Worm (Caenorhabditis elegans) whole organism, L2 larva: ENCODE results near the gene acr-3.
A peak's percentile ranks its signal among the peaks of the same experiment; 100 is the strongest.

Experiments
- C34F6.9 ChIP-seq: fragments of 150-350 bp; optimal IDR thresholded peaks from 2 replicates; lab custom pipeline; 2014; ENCODE audit warnings: missing biosample characterization, missing genetic modification characterization
- F13H6.1 ChIP-seq: sonication (generic microtip); optimal IDR thresholded peaks from 2 replicates; lab custom pipeline; 2016; ENCODE audit warnings: missing genetic modification characterization, missing compliant biosample characterization
- R02D3.7 ChIP-seq: fragments of 150-350 bp; optimal IDR thresholded peaks from 2 replicates; lab custom pipeline; 2014; ENCODE audit warnings: missing biosample characterization, missing genetic modification characterization
- Y55F3AM.14 ChIP-seq: fragments of 200-800 bp; sonication (Bioruptor generic); optimal IDR thresholded peaks from 2 replicates; lab custom pipeline; 2018; ENCODE audit warnings: mild to moderate bottlenecking, missing genetic modification characterization, missing compliant biosample characterization
- ZK546.5 ChIP-seq: sonication (generic microtip); optimal IDR thresholded peaks from 2 replicates; lab custom pipeline; 2017; ENCODE audit warnings: missing biosample characterization, missing genetic modification characterization
- alr-1 ChIP-seq: fragments of 150-350 bp; optimal IDR thresholded peaks from 2 replicates; lab custom pipeline; 2014; ENCODE audit warnings: missing biosample characterization, missing genetic modification characterization
- aly-2 ChIP-seq: fragments of 150-350 bp; optimal IDR thresholded peaks from 2 replicates; lab custom pipeline; 2014; ENCODE audit warnings: missing biosample characterization, missing genetic modification characterization
- ama-1 ChIP-seq: fragments of 150-350 bp; optimal IDR thresholded peaks from 2 replicates; lab custom pipeline; 2018; ENCODE audit warnings: inconsistent platforms
- blmp-1 ChIP-seq: sonication (generic microtip); optimal IDR thresholded peaks from 2 replicates; lab custom pipeline; 2017; ENCODE audit warnings: missing genetic modification characterization, mild to moderate bottlenecking, missing compliant biosample characterization, antibody characterized with exemption, moderate library complexity; ENCODE audit not compliant: insufficient read depth
- ceh-16 ChIP-seq: fragments of 150-350 bp; optimal IDR thresholded peaks from 2 replicates; lab custom pipeline; 2014; ENCODE audit warnings: missing biosample characterization, missing genetic modification characterization
- ceh-82 ChIP-seq: fragments of 150-350 bp; optimal IDR thresholded peaks from 2 replicates; lab custom pipeline; 2014; ENCODE audit warnings: missing biosample characterization, missing genetic modification characterization
- crh-2 ChIP-seq: sonication (generic microtip); optimal IDR thresholded peaks from 2 replicates; lab custom pipeline; 2017; ENCODE audit warnings: missing biosample characterization, missing genetic modification characterization
- dmd-4 ChIP-seq: sonication (generic microtip); optimal IDR thresholded peaks from 2 replicates; lab custom pipeline; 2017; ENCODE audit warnings: missing biosample characterization, missing genetic modification characterization
- egl-27 ChIP-seq: sonication (generic microtip); optimal IDR thresholded peaks from 3 replicates; lab custom pipeline; 2017; ENCODE audit warnings: missing biosample characterization, missing genetic modification reagents, missing genetic modification characterization
- elt-1 ChIP-seq: fragments of 150-350 bp; optimal IDR thresholded peaks from 2 replicates; lab custom pipeline; 2014; ENCODE audit warnings: missing biosample characterization, missing genetic modification characterization
- elt-3 ChIP-seq: sonication (generic microtip); optimal IDR thresholded peaks from 2 replicates; lab custom pipeline; 2017; ENCODE audit warnings: missing biosample characterization, missing genetic modification characterization
- fos-1 ChIP-seq: fragments of 150-350 bp; optimal IDR thresholded peaks from 2 replicates; lab custom pipeline; 2014; ENCODE audit warnings: missing biosample characterization, missing genetic modification characterization
- gmeb-1 ChIP-seq: fragments of 150-350 bp; optimal IDR thresholded peaks from 2 replicates; lab custom pipeline; 2014; ENCODE audit warnings: missing biosample characterization, missing genetic modification characterization
- lin-11 ChIP-seq: fragments of 150-350 bp; sonication (generic microtip); optimal IDR thresholded peaks from 2 replicates; lab custom pipeline; 2014; ENCODE audit warnings: missing biosample characterization, missing genetic modification characterization, inconsistent platforms, mixed read lengths
- lin-13 ChIP-seq: fragments of 150-350 bp; optimal IDR thresholded peaks from 2 replicates; lab custom pipeline; 2014; ENCODE audit warnings: missing biosample characterization, missing genetic modification reagents, missing genetic modification characterization
- lin-39 ChIP-seq: fragments of 150-350 bp; optimal IDR thresholded peaks from 2 replicates; lab custom pipeline; 2014; ENCODE audit warnings: missing biosample characterization, missing genetic modification reagents, missing genetic modification characterization
- lsy-2 ChIP-seq, 2 experiments: fragments of 150-350 bp in 1 of 2; sonication (generic microtip) in 1 of 2; optimal IDR thresholded peaks; 2 replicates each; lab custom pipeline; 2014 to 2017; ENCODE audit warnings: missing biosample characterization in 2 of 2, missing genetic modification characterization in 2 of 2
- mab-5 ChIP-seq: fragments of 150-350 bp; optimal IDR thresholded peaks from 2 replicates; lab custom pipeline; 2014; ENCODE audit warnings: missing biosample characterization, missing genetic modification characterization
- mbf-1 ChIP-seq: sonication (generic microtip); optimal IDR thresholded peaks from 2 replicates; lab custom pipeline; 2017; ENCODE audit warnings: missing biosample characterization, missing genetic modification characterization
- mdl-1 ChIP-seq, 2 experiments: fragments of 150-350 bp in 1 of 2; sonication (generic microtip) in 1 of 2; optimal IDR thresholded peaks; 2 replicates each; lab custom pipeline; 2017; ENCODE audit warnings: missing biosample characterization in 2 of 2, missing genetic modification characterization in 2 of 2
- nhr-10 ChIP-seq: sonication (generic microtip); optimal IDR thresholded peaks from 2 replicates; lab custom pipeline; 2017; ENCODE audit warnings: missing biosample characterization, missing genetic modification characterization
- nhr-11 ChIP-seq: fragments of 150-350 bp; optimal IDR thresholded peaks from 2 replicates; lab custom pipeline; 2014; ENCODE audit warnings: missing biosample characterization, missing genetic modification characterization
- nhr-12 ChIP-seq: fragments of 150-350 bp; optimal IDR thresholded peaks from 2 replicates; lab custom pipeline; 2014; ENCODE audit warnings: missing biosample characterization, missing genetic modification characterization
- nhr-129 ChIP-seq: fragments of 150-350 bp; optimal IDR thresholded peaks from 2 replicates; lab custom pipeline; 2014; ENCODE audit warnings: missing biosample characterization, missing genetic modification characterization
- nhr-21 ChIP-seq: fragments of 150-350 bp; optimal IDR thresholded peaks from 2 replicates; lab custom pipeline; 2014; ENCODE audit warnings: missing biosample characterization, missing genetic modification characterization
- nhr-23 ChIP-seq: fragments of 150-350 bp; optimal IDR thresholded peaks from 2 replicates; lab custom pipeline; 2014; ENCODE audit warnings: missing biosample characterization, missing genetic modification reagents, missing genetic modification characterization
- nhr-237 ChIP-seq: fragments of 150-350 bp; optimal IDR thresholded peaks from 2 replicates; lab custom pipeline; 2014; ENCODE audit warnings: missing biosample characterization, missing genetic modification characterization
- nhr-25 ChIP-seq: fragments of 150-350 bp; sonication (generic microtip); optimal IDR thresholded peaks from 3 replicates; lab custom pipeline; 2014; ENCODE audit warnings: missing biosample characterization, missing genetic modification characterization
- nhr-6 ChIP-seq: fragments of 150-350 bp; optimal IDR thresholded peaks from 2 replicates; lab custom pipeline; 2014; ENCODE audit warnings: missing biosample characterization, missing genetic modification characterization
- nhr-77 ChIP-seq: fragments of 150-350 bp; optimal IDR thresholded peaks from 2 replicates; lab custom pipeline; 2014; ENCODE audit warnings: missing biosample characterization, missing genetic modification characterization
- peb-1 ChIP-seq: fragments of 150-350 bp; optimal IDR thresholded peaks from 2 replicates; lab custom pipeline; 2014; ENCODE audit warnings: missing biosample characterization, missing genetic modification characterization
- sem-4 ChIP-seq: fragments of 150-350 bp; optimal IDR thresholded peaks from 2 replicates; lab custom pipeline; 2014; ENCODE audit warnings: missing biosample characterization, missing genetic modification reagents, missing genetic modification characterization
- skn-1 ChIP-seq: sonication (generic microtip); optimal IDR thresholded peaks from 2 replicates; lab custom pipeline; 2017; ENCODE audit warnings: missing biosample characterization, missing genetic modification characterization
- sma-3 ChIP-seq: sonication (generic microtip); optimal IDR thresholded peaks from 2 replicates; lab custom pipeline; 2016; ENCODE audit warnings: missing genetic modification reagents, missing genetic modification characterization, missing compliant biosample characterization
- sma-9 ChIP-seq, 2 experiments: fragments of 150-350 bp in 1 of 2; sonication (generic microtip) in 1 of 2; optimal IDR thresholded peaks; 2 replicates each; lab custom pipeline; 2014 to 2016; ENCODE audit warnings: missing genetic modification characterization in 2 of 2, mild to moderate bottlenecking in 1 of 2, missing biosample characterization in 1 of 2, missing compliant biosample characterization in 1 of 2, missing genetic modification reagents in 1 of 2, moderate library complexity in 1 of 2
- snpc-4 ChIP-seq: fragments of 150-350 bp; optimal IDR thresholded peaks from 2 replicates; lab custom pipeline; 2014; ENCODE audit warnings: missing biosample characterization, missing genetic modification characterization
- unc-39 ChIP-seq: fragments of 150-350 bp; optimal IDR thresholded peaks from 2 replicates; lab custom pipeline; 2014; ENCODE audit warnings: missing biosample characterization, missing genetic modification characterization
- unc-55 ChIP-seq: fragments of 150-350 bp; sonication (generic microtip); optimal IDR thresholded peaks from 3 replicates; lab custom pipeline; 2014; ENCODE audit warnings: missing biosample characterization, missing genetic modification reagents, missing genetic modification characterization
- unc-62 ChIP-seq: fragments of 150-350 bp; optimal IDR thresholded peaks from 2 replicates; lab custom pipeline; 2014; ENCODE audit warnings: missing biosample characterization, missing genetic modification reagents, missing genetic modification characterization
- zag-1 ChIP-seq: fragments of 150-350 bp; optimal IDR thresholded peaks from 2 replicates; lab custom pipeline; 2014; ENCODE audit warnings: missing biosample characterization, missing genetic modification characterization
- ztf-1 ChIP-seq: fragments of 200-800 bp; sonication (Bioruptor generic); conservative IDR thresholded peaks from 2 replicates; pipeline ENCODE4 v1.3.6; 2022; ENCODE audit warnings: missing genetic modification characterization, missing compliant biosample characterization
- ztf-11 ChIP-seq: sonication (generic microtip); optimal IDR thresholded peaks from 2 replicates; lab custom pipeline; 2017; ENCODE audit warnings: missing biosample characterization, missing genetic modification characterization
- ztf-4 ChIP-seq: fragments of 150-350 bp; optimal IDR thresholded peaks from 2 replicates; lab custom pipeline; 2014; ENCODE audit warnings: missing biosample characterization, missing genetic modification characterization

Gene acr-3

DNA sequence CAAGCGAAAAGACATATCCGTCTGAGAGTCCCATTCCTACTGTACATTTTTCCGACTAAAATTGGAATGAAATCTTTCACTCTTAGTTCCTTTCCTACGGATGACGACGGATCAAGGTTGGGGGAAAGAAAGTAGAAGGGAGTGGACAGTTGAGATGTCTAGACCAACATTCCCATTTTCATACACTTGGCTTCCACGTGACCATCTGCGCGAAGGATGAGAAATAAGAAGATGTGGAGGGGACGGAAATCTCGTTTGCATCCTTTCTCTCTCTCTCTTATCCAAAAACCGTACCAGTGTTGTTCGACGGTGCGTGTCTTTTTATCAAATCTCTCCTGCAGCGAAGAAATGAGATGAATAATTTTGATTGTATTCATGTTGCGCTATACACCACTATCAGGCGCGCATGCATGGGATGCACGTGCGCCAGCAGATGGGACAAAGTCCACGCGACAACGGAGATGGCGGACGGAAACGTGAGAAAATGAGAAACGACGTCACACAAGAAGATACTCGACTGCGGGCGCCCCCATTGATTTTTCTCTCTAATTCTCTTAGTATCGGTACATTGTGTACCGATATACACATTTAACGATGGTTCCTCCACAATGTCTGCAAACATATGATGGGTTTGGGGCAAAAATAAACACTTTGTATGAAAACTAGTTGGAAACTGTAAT, 28.1 kb downstream of the acr-3 start:
- TF ChIP-seq mbf-1 (tag; lab: Kevin White, UChicago) = no peak
- TF ChIP-seq F13H6.1 = peak; percentile 98
- TF ChIP-seq nhr-129 = peak; percentile 88
- peak; percentile 25 for TF ChIP-seq lin-13
- no peak for TF ChIP-seq R02D3.7
- no peak for TF ChIP-seq peb-1
- no peak for TF ChIP-seq ZK546.5 (tag; lab: Kevin White, UChicago)
- TF ChIP-seq nhr-21 (tag; lab: Kevin White, UChicago) = peak; percentile 99
- peak; percentile 57 for TF ChIP-seq snpc-4 (tag; lab: Kevin White, UChicago)
- peak; percentile 58 for TF ChIP-seq ztf-4 (tag; lab: Kevin White, UChicago)
- TF ChIP-seq nhr-11 (tag; lab: Kevin White, UChicago) = no peak
- TF ChIP-seq egl-27 = peak; percentile 96
- peak; percentile 95 for TF ChIP-seq sem-4 (tag; lab: Kevin White, UChicago)
- no peak for TF ChIP-seq ztf-1 (GFP tag; lab: Robert Waterston, UW)
- TF ChIP-seq nhr-12 (tag; lab: Kevin White, UChicago) = no peak
- TF ChIP-seq sma-9 (GFP tag; optimal IDR thresholded peaks at IDR 0.05; lab: Kevin White, UChicago) = peak; percentile 100
- TF ChIP-seq sma-9 (tag; optimal IDR thresholded peaks at IDR 0.05; lab: Kevin White, UChicago) = peak; percentile 80
- TF ChIP-seq lin-39 = no peak
- no peak for TF ChIP-seq ztf-11 (tag; lab: Kevin White, UChicago)
- TF ChIP-seq nhr-10 = no peak
- peak; percentile 30 for TF ChIP-seq mab-5 (tag; lab: Kevin White, UChicago)
- no peak for TF ChIP-seq nhr-237 (tag; lab: Kevin White, UChicago)
- no peak for TF ChIP-seq elt-1 (tag; lab: Kevin White, UChicago)
- TF ChIP-seq alr-1 (tag; lab: Kevin White, UChicago) = no peak
- no peak for TF ChIP-seq dmd-4
- peak; percentile 68 for TF ChIP-seq nhr-6 (tag; lab: Kevin White, UChicago)
- no peak for TF ChIP-seq nhr-77 (tag; lab: Kevin White, UChicago)
- TF ChIP-seq elt-3 = no peak
- TF ChIP-seq unc-55 (GFP tag; lab: Kevin White, UChicago) = peak; percentile 38
- TF ChIP-seq unc-62 (GFP tag; lab: Kevin White, UChicago) = no peak
- peak; percentile 89 for TF ChIP-seq blmp-1 (tag; lab: Kevin White, UChicago)
- TF ChIP-seq aly-2 (tag; lab: Kevin White, UChicago) = no peak
- peak; percentile 79 for TF ChIP-seq fos-1 (tag; lab: Kevin White, UChicago)
- peak; percentile 12 to 73 for TF ChIP-seq lsy-2 (tag; optimal IDR thresholded peaks at IDR 0.05; lab: Kevin White, UChicago)
- peak; percentile 93 for TF ChIP-seq ceh-16 (tag; lab: Kevin White, UChicago)
- peak; percentile 78 for TF ChIP-seq lin-11 (tag; lab: Kevin White, UChicago)
- TF ChIP-seq skn-1 (tag; lab: Kevin White, UChicago) = no peak
- TF ChIP-seq ceh-82 = no peak
- peak; percentile 100 for TF ChIP-seq mdl-1 (tag; optimal IDR thresholded peaks at IDR 0.05; lab: Kevin White, UChicago)
- TF ChIP-seq crh-2 (tag; lab: Kevin White, UChicago) = peak; percentile 94
- TF ChIP-seq zag-1 (tag; lab: Kevin White, UChicago) = peak; percentile 29
- TF ChIP-seq ama-1 (lab: Kevin White, UChicago) = no peak
- peak; percentile 62 for TF ChIP-seq gmeb-1 (tag; lab: Kevin White, UChicago)
- peak; percentile 93 for TF ChIP-seq Y55F3AM.14 (GFP tag; lab: Kevin White, UChicago)
- TF ChIP-seq C34F6.9 = peak; percentile 80
- TF ChIP-seq unc-39 = no peak
- peak; percentile 99 for TF ChIP-seq sma-3
- no peak for TF ChIP-seq nhr-23
- peak; percentile 96 for TF ChIP-seq nhr-25 (tag; lab: Kevin White, UChicago)
